Fruit fly (Drosophila melanogaster): Measurements from ENCODE around the gene Ythdf.

Gene Ythdf

DNA sequence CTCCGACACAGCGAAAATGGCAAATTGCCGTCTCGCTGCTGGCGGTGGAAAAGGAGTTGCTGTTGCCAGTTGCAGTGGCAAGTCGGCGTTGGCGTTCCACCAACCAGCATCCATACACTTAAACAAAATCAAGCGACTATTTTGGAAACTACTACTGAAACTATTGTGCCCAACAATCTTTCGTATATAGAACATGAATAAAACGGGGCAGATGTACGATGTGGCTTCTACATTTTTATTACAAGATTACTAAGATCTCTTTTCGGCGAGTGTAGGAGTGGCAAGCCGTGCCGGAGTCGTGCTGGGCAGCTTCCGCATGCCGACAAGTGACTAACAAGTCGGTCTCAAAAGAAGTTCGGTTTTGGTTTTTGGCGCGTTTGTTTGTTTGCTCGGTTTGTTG, 42.5 kb downstream of the Ythdf start (continued):
- TF ChIP-seq Eip75B (GFP tag; optimal IDR thresholded peaks at IDR 0.05): peak; percentile 46
- TF ChIP-seq CG3919 (GFP tag; optimal IDR thresholded peaks at IDR 0.05): peak; percentile 81
- peak; percentile 15 for TF ChIP-seq CG11902 (GFP tag; optimal IDR thresholded peaks at IDR 0.05)
- TF ChIP-seq Ets96B (tag; optimal IDR thresholded peaks at IDR 0.05): no peak
- TF ChIP-seq fkh (GFP tag; optimal IDR thresholded peaks at IDR 0.05): no peak
- TF ChIP-seq Hr4 (GFP tag; optimal IDR thresholded peaks at IDR 0.05): peak; percentile 94
- peak; percentile 73 for TF ChIP-seq svp (GFP tag)
- TF ChIP-seq CG10669 (GFP tag; optimal IDR thresholded peaks at IDR 0.05): peak; percentile 2
- peak; percentile 64 for TF ChIP-seq Smox (GFP tag; optimal IDR thresholded peaks at IDR 0.05)
- peak in 1 of 2 experiments; percentile 59 for TF ChIP-seq salr (GFP tag; optimal IDR thresholded peaks at IDR 0.05)
- TF ChIP-seq Eip93F (GFP tag; optimal IDR thresholded peaks at IDR 0.05): no peak
- peak; percentile 86 for TF ChIP-seq CG4318 (GFP tag; optimal IDR thresholded peaks at IDR 0.05)
- TF ChIP-seq fd85E (GFP tag; optimal IDR thresholded peaks at IDR 0.05): no peak
- TF ChIP-seq CG11762 (GFP tag; optimal IDR thresholded peaks at IDR 0.05; ENCODE audit: insufficient read depth): peak; percentile 56
- TF ChIP-seq esn (GFP tag; optimal IDR thresholded peaks at IDR 0.05): peak; percentile 60
- TF ChIP-seq eg (GFP tag; IDR thresholded peaks at IDR 0.05): peak; percentile 92
- TF ChIP-seq CG10631 (GFP tag; optimal IDR thresholded peaks at IDR 0.05): peak; percentile 39
- TF ChIP-seq Sox15 (GFP tag; optimal IDR thresholded peaks at IDR 0.05): no peak
- TF ChIP-seq Blimp-1 (GFP tag; optimal IDR thresholded peaks at IDR 0.05): no peak
- peak; percentile 86 for TF ChIP-seq CG6163 (GFP tag; IDR thresholded peaks at IDR 0.05)
- peak; percentile 73 for TF ChIP-seq OdsH (GFP tag; optimal IDR thresholded peaks at IDR 0.05)
- peak; percentile 81 for TF ChIP-seq net (GFP tag; optimal IDR thresholded peaks at IDR 0.05)
- peak; percentile 56 for TF ChIP-seq CG31627 (GFP tag; optimal IDR thresholded peaks at IDR 0.05)
- peak; percentile 75 for TF ChIP-seq Sox14 (GFP tag; optimal IDR thresholded peaks at IDR 0.05)
- peak; percentile 70 for TF ChIP-seq cyc (GFP tag; optimal IDR thresholded peaks at IDR 0.05)
- peak; percentile 92 for TF ChIP-seq Eip78C (GFP tag)
- TF ChIP-seq dac (GFP tag; optimal IDR thresholded peaks at IDR 0.05): peak; percentile 72
- peak; percentile 40 for TF ChIP-seq CG6792 (GFP tag; optimal IDR thresholded peaks at IDR 0.05)
- TF ChIP-seq acj6 (GFP tag; optimal IDR thresholded peaks at IDR 0.05): peak; percentile 67
- peak; percentile 68 for TF ChIP-seq Hr39 (GFP tag; optimal IDR thresholded peaks at IDR 0.05)
- TF ChIP-seq CG8632 (GFP tag; optimal IDR thresholded peaks at IDR 0.05): peak; percentile 35
- TF ChIP-seq Met (GFP tag; optimal IDR thresholded peaks at IDR 0.05): peak; percentile 21
- TF ChIP-seq Ets21C (GFP tag; optimal IDR thresholded peaks at IDR 0.05): peak; percentile 16

DNA sequence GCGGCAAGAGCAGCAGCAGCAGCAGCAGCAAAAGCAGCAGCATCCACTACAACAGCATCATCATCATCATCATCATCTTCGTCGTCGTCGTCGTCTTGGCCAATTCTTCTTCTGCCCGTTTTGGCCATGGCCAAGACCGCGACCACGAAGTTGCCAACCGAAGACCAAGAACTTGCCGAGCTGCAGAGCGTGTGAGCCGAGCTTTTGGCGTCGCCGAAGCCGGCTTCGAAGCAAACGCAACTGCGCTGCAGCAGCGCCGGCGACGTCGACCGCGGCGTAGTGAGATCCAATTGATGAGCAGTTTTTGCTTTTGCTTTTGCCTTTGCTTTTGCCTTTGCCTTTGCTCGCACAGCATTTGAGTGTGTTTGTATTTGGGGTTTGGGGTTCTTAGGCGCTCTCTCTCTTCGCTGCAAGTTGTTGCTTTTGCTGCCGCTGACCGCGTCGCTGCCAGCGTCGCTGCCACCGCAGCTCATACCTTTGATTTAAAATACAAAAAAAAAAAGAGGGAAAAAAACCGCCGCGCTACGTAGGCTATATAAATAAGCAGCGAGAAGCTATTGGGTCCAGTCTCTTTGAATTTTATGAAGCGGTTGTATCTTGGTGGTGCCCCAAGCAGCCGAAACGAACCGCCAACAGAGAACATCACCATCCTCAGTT, 53.9 kb downstream of the Ythdf start:
- TF ChIP-seq CG10669 (GFP tag; optimal IDR thresholded peaks at IDR 0.05) (no peak), CG7368 (GFP tag; optimal IDR thresholded peaks at IDR 0.05) (no peak), Hr4 (GFP tag; optimal IDR thresholded peaks at IDR 0.05) (no peak), Eip78C (GFP tag) (peak; percentile 51)

Data from whole organism, prepupa.